Fruit fly (Drosophila melanogaster): Measurements from ENCODE around the gene Vha13.

- no peak for TF ChIP-seq Sin3A (optimal IDR thresholded peaks at IDR 0.05)
- TF ChIP-seq h (optimal IDR thresholded peaks at IDR 0.05): no peak
- TF ChIP-seq ttk (optimal IDR thresholded peaks at IDR 0.05): no peak
- no peak for TF ChIP-seq insv (optimal IDR thresholded peaks at IDR 0.05)
- TF ChIP-seq psq (optimal IDR thresholded peaks at IDR 0.05): no peak
- no peak for TF ChIP-seq Myc (optimal IDR thresholded peaks at IDR 0.05)
These were observed 23.2 kb downstream of the Vha13 start for dm6 chr3R:19620953-19621352.

Data from Kc167 (cell line).